Worm (Caenorhabditis elegans) whole organism, late embryonic: ENCODE data around the gene D1005.4.

Experiments used
- C08G9.2 ChIP-seq: sonication (generic microtip); optimal IDR thresholded peaks from 2 replicates; lab custom pipeline; 2016; ENCODE audit warnings: mild to moderate bottlenecking, missing genetic modification characterization, moderate library complexity, missing compliant biosample characterization
- F13H6.1 ChIP-seq: sonication (generic microtip); optimal IDR thresholded peaks from 2 replicates; lab custom pipeline; 2016; ENCODE audit warnings: missing genetic modification characterization, missing compliant biosample characterization
- K02D7.2 ChIP-seq: sonication (generic microtip); optimal IDR thresholded peaks from 2 replicates; lab custom pipeline; 2017; ENCODE audit warnings: mild to moderate bottlenecking, missing genetic modification characterization, missing compliant biosample characterization
- K09A11.1 ChIP-seq: sonication (generic microtip); optimal IDR thresholded peaks from 2 replicates; lab custom pipeline; 2017; ENCODE audit warnings: antibody characterized with exemption, mild to moderate bottlenecking, missing genetic modification characterization, missing compliant biosample characterization; ENCODE audit not compliant: insufficient read depth
- Y22D7AL.16 ChIP-seq: sonication (generic microtip); optimal IDR thresholded peaks from 2 replicates; lab custom pipeline; 2016; ENCODE audit warnings: missing genetic modification characterization, missing compliant biosample characterization
- ceh-14 ChIP-seq: sonication (generic microtip); optimal IDR thresholded peaks from 2 replicates; lab custom pipeline; 2016; ENCODE audit warnings: missing genotype, missing genetic modification characterization, missing compliant biosample characterization
- ceh-18 ChIP-seq: sonication (generic microtip); optimal IDR thresholded peaks from 2 replicates; lab custom pipeline; 2016; ENCODE audit warnings: missing genetic modification characterization, missing compliant biosample characterization
- ceh-19 ChIP-seq: fragments of 200-800 bp; sonication (Bioruptor generic); optimal IDR thresholded peaks from 2 replicates; lab custom pipeline; 2018; ENCODE audit warnings: mild to moderate bottlenecking, missing genetic modification characterization, missing compliant biosample characterization
- ceh-2 ChIP-seq: sonication (generic microtip); optimal IDR thresholded peaks from 2 replicates; lab custom pipeline; 2016; ENCODE audit warnings: missing genotype, missing genetic modification characterization, missing compliant biosample characterization
- ceh-22 ChIP-seq: sonication (generic microtip); optimal IDR thresholded peaks from 2 replicates; lab custom pipeline; 2017; ENCODE audit warnings: missing biosample characterization, missing genetic modification characterization
- ceh-24 ChIP-seq: sonication (generic microtip); optimal IDR thresholded peaks from 2 replicates; lab custom pipeline; 2016; ENCODE audit warnings: mild to moderate bottlenecking, missing genetic modification characterization, missing compliant biosample characterization
- ceh-30 ChIP-seq: fragments of 150-350 bp; optimal IDR thresholded peaks from 2 replicates; lab custom pipeline; 2014; ENCODE audit warnings: missing biosample characterization, missing genetic modification characterization
- ceh-31 ChIP-seq: sonication (generic microtip); optimal IDR thresholded peaks from 2 replicates; lab custom pipeline; 2016; ENCODE audit warnings: missing genetic modification characterization, missing compliant biosample characterization
- ceh-34 ChIP-seq: sonication (generic microtip); optimal IDR thresholded peaks from 2 replicates; lab custom pipeline; 2016; ENCODE audit warnings: mild to moderate bottlenecking, missing genetic modification characterization, missing compliant biosample characterization
- ceh-45 ChIP-seq: fragments of 200-800 bp; sonication (Bioruptor generic); IDR thresholded peaks from 2 replicates; pipeline ENCODE4 v1.3.6; 2022; ENCODE audit warnings: missing genetic modification reagents, missing genetic modification characterization, missing compliant biosample characterization
- ceh-48 ChIP-seq: sonication (generic microtip); optimal IDR thresholded peaks from 2 replicates; lab custom pipeline; 2016; ENCODE audit warnings: missing genetic modification characterization, inconsistent platforms, missing compliant biosample characterization
- ceh-9 ChIP-seq: sonication (generic microtip); optimal IDR thresholded peaks from 2 replicates; lab custom pipeline; 2016; ENCODE audit warnings: mild to moderate bottlenecking, missing genetic modification characterization, inconsistent platforms, missing compliant biosample characterization
- che-1 ChIP-seq: sonication (generic microtip); optimal IDR thresholded peaks from 2 replicates; lab custom pipeline; 2016; ENCODE audit warnings: mild to moderate bottlenecking, missing genetic modification characterization, missing compliant biosample characterization
- dve-1 ChIP-seq: sonication (generic microtip); optimal IDR thresholded peaks from 2 replicates; lab custom pipeline; 2017; ENCODE audit warnings: antibody characterized with exemption, mild to moderate bottlenecking, missing genetic modification characterization, missing compliant biosample characterization
- fax-1 ChIP-seq: sonication (generic microtip); optimal IDR thresholded peaks from 2 replicates; lab custom pipeline; 2016; ENCODE audit warnings: missing genotype, missing genetic modification characterization, missing compliant biosample characterization
- gmeb-2 ChIP-seq: sonication (generic microtip); optimal IDR thresholded peaks from 2 replicates; lab custom pipeline; 2016; ENCODE audit warnings: missing genetic modification characterization, inconsistent platforms, missing compliant biosample characterization
- hlh-13 ChIP-seq: fragments of 200-800 bp; sonication (Bioruptor generic); optimal IDR thresholded peaks from 2 replicates; lab custom pipeline; 2018; ENCODE audit warnings: mild to moderate bottlenecking, missing genetic modification characterization, missing compliant biosample characterization
- mec-3 ChIP-seq: sonication (generic microtip); optimal IDR thresholded peaks from 2 replicates; lab custom pipeline; 2016; ENCODE audit warnings: borderline replicate concordance, missing genetic modification characterization, missing compliant biosample characterization
- nfya-1 ChIP-seq: sonication (generic microtip); optimal IDR thresholded peaks from 2 replicates; lab custom pipeline; 2017; ENCODE audit warnings: missing genetic modification characterization, mild to moderate bottlenecking, missing compliant biosample characterization, antibody characterized with exemption, moderate library complexity
- nhr-11 ChIP-seq: fragments of 150-350 bp; optimal IDR thresholded peaks from 2 replicates; lab custom pipeline; 2014; ENCODE audit warnings: missing biosample characterization, missing genetic modification characterization
- npax-4 ChIP-seq: sonication (generic microtip); optimal IDR thresholded peaks from 2 replicates; lab custom pipeline; 2016; ENCODE audit warnings: missing genetic modification characterization, missing compliant biosample characterization
- odd-2 ChIP-seq: sonication (generic microtip); optimal IDR thresholded peaks from 2 replicates; lab custom pipeline; 2017; ENCODE audit warnings: antibody characterized with exemption, mild to moderate bottlenecking, missing genetic modification characterization, missing compliant biosample characterization
- pag-3 ChIP-seq: sonication (generic microtip); optimal IDR thresholded peaks from 2 replicates; lab custom pipeline; 2016; ENCODE audit warnings: missing compliant biosample characterization, missing genetic modification characterization, borderline replicate concordance
- pha-2 ChIP-seq: sonication (generic microtip); optimal IDR thresholded peaks from 2 replicates; lab custom pipeline; 2017; ENCODE audit warnings: mild to moderate bottlenecking, missing genetic modification characterization, missing compliant biosample characterization
- pros-1 ChIP-seq: fragments of 150-350 bp; optimal IDR thresholded peaks from 2 replicates; lab custom pipeline; 2014; ENCODE audit warnings: missing biosample characterization, missing genetic modification reagents, missing genetic modification characterization
- ref-2 ChIP-seq: sonication (generic microtip); optimal IDR thresholded peaks from 2 replicates; lab custom pipeline; 2016; ENCODE audit warnings: missing genetic modification characterization, missing compliant biosample characterization
- sdc-2 ChIP-seq: sonication (generic microtip); optimal IDR thresholded peaks from 2 replicates; lab custom pipeline; 2016; ENCODE audit warnings: missing genotype, missing genetic modification characterization, missing compliant biosample characterization
- sox-2 ChIP-seq: fragments of 200-800 bp; sonication (Bioruptor generic); IDR thresholded peaks from 2 replicates; pipeline ENCODE4 v1.3.6; 2022; ENCODE audit warnings: missing genetic modification reagents, missing genetic modification characterization, missing compliant biosample characterization
- sox-4 ChIP-seq: sonication (generic microtip); optimal IDR thresholded peaks from 2 replicates; lab custom pipeline; 2017; ENCODE audit warnings: mild to moderate bottlenecking, missing genetic modification characterization, inconsistent platforms, missing compliant biosample characterization
- syd-9 ChIP-seq: sonication (generic microtip); optimal IDR thresholded peaks from 2 replicates; lab custom pipeline; 2016; ENCODE audit warnings: mild to moderate bottlenecking, missing genetic modification characterization, moderate library complexity, missing compliant biosample characterization
- ttx-3 ChIP-seq: sonication (generic microtip); optimal IDR thresholded peaks from 2 replicates; lab custom pipeline; 2016; ENCODE audit warnings: missing genetic modification reagents, missing genetic modification characterization, missing compliant biosample characterization
- unc-55 ChIP-seq: sonication (generic microtip); optimal IDR thresholded peaks from 2 replicates; lab custom pipeline; 2017; ENCODE audit warnings: missing biosample characterization, missing genetic modification reagents, missing genetic modification characterization
- zip-5 ChIP-seq: sonication (generic microtip); optimal IDR thresholded peaks from 2 replicates; lab custom pipeline; 2016; ENCODE audit warnings: missing genetic modification characterization, missing compliant biosample characterization
- ztf-16 ChIP-seq: sonication (generic microtip); optimal IDR thresholded peaks from 2 replicates; lab custom pipeline; 2017; ENCODE audit warnings: missing genetic modification characterization, missing compliant biosample characterization

The D1005.4 gene

ce11 chrX:1495980-1496379, 10.4 kb upstream of the D1005.4 start:
- no peak for TF ChIP-seq hlh-13 (GFP tag; lab: Kevin White, UChicago)
- TF ChIP-seq dve-1: peak; percentile 65
- TF ChIP-seq ztf-16 (tag; lab: Kevin White, UChicago): no peak
- TF ChIP-seq, all 69 proteins: peak for 1

DNA sequence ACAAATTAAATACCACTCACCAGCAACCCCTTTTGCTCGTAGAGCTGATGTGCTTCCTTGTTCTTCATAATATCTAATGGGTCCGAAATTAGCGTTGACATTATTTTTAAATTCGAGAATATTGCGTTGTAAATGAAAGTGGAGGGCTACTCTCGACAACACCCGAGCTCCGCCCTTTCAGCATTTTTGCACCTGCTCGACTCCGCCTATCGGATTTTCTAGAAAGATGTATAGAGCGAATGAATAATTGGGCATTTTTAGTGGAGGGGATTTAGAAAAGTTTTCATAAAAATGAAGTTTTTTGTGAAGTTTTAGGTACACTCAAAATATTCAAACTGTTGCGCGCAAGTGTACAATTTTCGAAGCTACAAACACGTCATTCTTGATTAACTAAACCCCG, 8.6 kb upstream of the D1005.4 start, which contains the start of gene F09E10.5:
Gene F09E10.5, minus strand, starts transcription at position 101 of the 400 bp plus-strand sequence.
- TF ChIP-seq ztf-16 (tag; lab: Kevin White, UChicago) (no peak), F13H6.1 (tag; lab: Kevin White, UChicago) (no peak), sox-2 (no peak), ttx-3 (tag; lab: Kevin White, UChicago) (no peak), dve-1 (no peak), ceh-22 (tag; lab: Kevin White, UChicago) (no peak), odd-2 (tag; lab: Kevin White, UChicago) (no peak), Y22D7AL.16 (no peak), ceh-14 (tag; lab: Kevin White, UChicago) (no peak), ceh-48 (no peak), ceh-9 (tag; lab: Kevin White, UChicago) (no peak), mec-3 (tag; lab: Kevin White, UChicago) (no peak)

DNA sequence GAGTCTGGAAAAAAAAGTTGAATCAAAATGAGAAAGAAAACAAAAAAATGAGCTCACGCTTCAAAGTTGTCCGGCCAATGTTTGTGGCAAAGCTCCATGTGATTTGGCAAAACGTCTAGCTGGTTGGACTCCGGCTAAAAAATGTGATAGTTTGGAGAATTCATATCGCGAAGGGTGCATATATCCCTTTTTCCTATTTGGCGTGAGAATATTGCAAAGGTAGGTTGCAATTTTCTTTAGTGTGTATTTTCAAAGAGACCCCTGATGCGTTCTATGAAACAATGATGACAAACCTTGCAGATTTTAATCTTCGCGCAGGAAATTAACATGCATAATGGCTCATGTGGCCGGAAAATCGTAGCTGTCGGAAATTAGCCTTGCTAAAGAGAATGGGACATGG, 6.6 kb upstream of the D1005.4 start:
- no peak for TF ChIP-seq che-1 (tag; lab: Kevin White, UChicago)
- TF ChIP-seq sdc-2: peak; percentile 95
- no peak for TF ChIP-seq ceh-30
- no peak for TF ChIP-seq npax-4 (tag; lab: Kevin White, UChicago)
- TF ChIP-seq fax-1 (tag; lab: Kevin White, UChicago): no peak

ce11 chrX:1491036-1491435, 5.4 kb upstream of the D1005.4 start:
- TF ChIP-seq ceh-24 (tag; lab: Kevin White, UChicago): no peak
- no peak for TF ChIP-seq fax-1 (tag; lab: Kevin White, UChicago)
- no peak for TF ChIP-seq sox-4 (tag; lab: Kevin White, UChicago)
- TF ChIP-seq nfya-1 (tag; lab: Kevin White, UChicago): no peak
- no peak for TF ChIP-seq ceh-30
- no peak for TF ChIP-seq ceh-18
- TF ChIP-seq pros-1 (tag; lab: Kevin White, UChicago): no peak
- no peak for TF ChIP-seq K09A11.1
- TF ChIP-seq pag-3: no peak
- TF ChIP-seq unc-55 (GFP tag; lab: Kevin White, UChicago): no peak
- no peak for TF ChIP-seq ceh-2
- no peak for TF ChIP-seq zip-5 (tag; lab: Kevin White, UChicago)
- no peak for TF ChIP-seq gmeb-2 (tag; lab: Kevin White, UChicago)
- TF ChIP-seq, all 69 proteins: peak for 0

- TF ChIP-seq che-1 (tag; lab: Kevin White, UChicago) (no peak), sox-2 (no peak), pha-2 (tag; lab: Kevin White, UChicago) (no peak), nhr-11 (tag; lab: Kevin White, UChicago) (no peak), ceh-34 (no peak), hlh-13 (GFP tag; lab: Kevin White, UChicago) (no peak), pros-1 (tag; lab: Kevin White, UChicago) (no peak), C08G9.2 (tag; lab: Kevin White, UChicago) (no peak), ceh-19 (GFP tag; lab: Kevin White, UChicago) (no peak), ceh-45 (no peak), ref-2 (no peak), ceh-24 (tag; lab: Kevin White, UChicago) (no peak), K02D7.2 (tag; lab: Kevin White, UChicago) (no peak), ceh-31 (tag; lab: Kevin White, UChicago) (no peak), ceh-2 (no peak), syd-9 (no peak)
Measured at ce11 chrX:1489574-1489973, 4.0 kb upstream of the D1005.4 start.
